Worm (Caenorhabditis elegans) whole organism, young adult: ENCODE results near the gene F25E5.8.

Experiments used
- F10E7.11 ChIP-seq: sonication (generic microtip); optimal IDR thresholded peaks from 2 replicates; lab custom pipeline; 2017; ENCODE audit warnings: mild to moderate bottlenecking, missing genetic modification characterization, moderate library complexity, missing compliant biosample characterization
- F49E8.2 ChIP-seq: sonication (generic microtip); optimal IDR thresholded peaks from 3 replicates; lab custom pipeline; 2017; ENCODE audit warnings: missing genetic modification characterization, mild to moderate bottlenecking, missing compliant biosample characterization, antibody characterized with exemption, moderate library complexity; ENCODE audit not compliant: insufficient read depth
- Y95B8A.8 ChIP-seq: fragments of 200-800 bp; sonication (Bioruptor generic); IDR thresholded peaks from 2 replicates; pipeline ENCODE4 v1.3.6; 2022; ENCODE audit warnings: missing genetic modification reagents, missing genetic modification characterization, missing compliant biosample characterization
- ama-1 ChIP-seq, 3 experiments: fragments of 150-350 bp in 1 of 3; sonication (generic microtip) in 2 of 3; optimal IDR thresholded peaks; 2 replicates each; lab custom pipeline; 2014 to 2018; ENCODE audit warnings: missing biosample characterization in 2 of 3, missing genetic modification characterization in 2 of 3, missing genetic modification reagents in 2 of 3
- attf-3 ChIP-seq: fragments of 200-800 bp; sonication (Bioruptor generic); conservative IDR thresholded peaks from 2 replicates; pipeline ENCODE4 v1.3.6; 2022; ENCODE audit warnings: missing genetic modification reagents, missing genetic modification characterization, missing compliant biosample characterization
- egl-44 ChIP-seq: fragments of 200-800 bp; sonication (Bioruptor generic); IDR thresholded peaks from 2 replicates; pipeline ENCODE4 v1.3.6; 2022; ENCODE audit warnings: missing genetic modification reagents, missing genetic modification characterization, missing compliant biosample characterization
- gei-17 ChIP-seq: fragments of 200-800 bp; sonication (Bioruptor generic); optimal IDR thresholded peaks from 2 replicates; lab custom pipeline; 2018; ENCODE audit warnings: mild to moderate bottlenecking, missing genetic modification characterization, missing compliant biosample characterization
- let-607 ChIP-seq, 2 experiments: fragments of 200-800 bp in 1 of 2; sonication (Bioruptor generic) in 1 of 2; sonication (generic microtip) in 1 of 2; optimal IDR thresholded peaks; 2 replicates each; lab custom pipeline; 2016 to 2018; ENCODE audit warnings: mild to moderate bottlenecking in 2 of 2, missing compliant biosample characterization in 2 of 2, missing genetic modification characterization in 2 of 2, moderate library complexity in 2 of 2, missing genotype in 1 of 2
- madf-10 ChIP-seq: sonication (generic microtip); optimal IDR thresholded peaks from 2 replicates; lab custom pipeline; 2016; ENCODE audit warnings: mild to moderate bottlenecking, missing genetic modification characterization, missing compliant biosample characterization
- madf-6 ChIP-seq: fragments of 200-800 bp; sonication (Bioruptor generic); IDR thresholded peaks from 2 replicates; pipeline ENCODE4 v1.3.6; 2022; ENCODE audit warnings: missing genetic modification reagents, missing genetic modification characterization, missing compliant biosample characterization
- sdz-38 ChIP-seq: sonication (generic microtip); optimal IDR thresholded peaks from 2 replicates; lab custom pipeline; 2016; ENCODE audit warnings: missing genotype, missing genetic modification characterization, missing compliant biosample characterization
- unc-62 ChIP-seq: fragments of 150-350 bp; optimal IDR thresholded peaks from 2 replicates; lab custom pipeline; 2014; ENCODE audit warnings: missing biosample characterization, missing genetic modification reagents, missing genetic modification characterization

DNA sequence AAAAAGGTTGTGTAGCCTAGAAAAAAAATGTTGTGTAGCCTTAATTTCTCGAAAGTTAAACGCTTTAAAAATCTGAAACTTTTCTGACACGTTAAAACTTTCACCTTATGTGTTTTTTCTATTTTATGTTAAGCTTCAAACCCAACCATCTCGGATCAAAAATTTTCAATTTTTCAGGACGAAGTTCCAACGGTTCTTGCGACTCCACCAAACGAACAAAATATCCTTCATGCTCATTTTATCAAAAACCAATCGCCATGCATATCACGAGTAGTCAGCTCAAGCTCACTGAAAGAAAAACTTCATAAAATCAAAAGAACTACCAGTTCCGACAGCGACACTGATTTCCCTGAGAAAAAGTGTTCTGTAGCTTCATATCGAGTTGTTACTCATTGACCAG, 779 bp downstream of the F25E5.8 start:
- no peak for TF ChIP-seq madf-6 (GFP tag; lab: Robert Waterston, UW)
- no peak for TF ChIP-seq ama-1 (optimal IDR thresholded peaks at IDR 0.05; lab: Kevin White, UChicago)
- no peak for TF ChIP-seq ama-1 (GFP tag; optimal IDR thresholded peaks at IDR 0.05; lab: Kevin White, UChicago)
- TF ChIP-seq gei-17 (GFP tag; lab: Kevin White, UChicago) = no peak
- no peak for TF ChIP-seq sdz-38 (tag; lab: Kevin White, UChicago)
- no peak for TF ChIP-seq unc-62 (GFP tag; lab: Kevin White, UChicago)
- TF ChIP-seq let-607 (tag; optimal IDR thresholded peaks at IDR 0.05; lab: Kevin White, UChicago) = no peak
- TF ChIP-seq Y95B8A.8 (GFP tag; lab: Robert Waterston, UW) = no peak
- TF ChIP-seq attf-3 = no peak
- no peak for TF ChIP-seq F49E8.2
- TF ChIP-seq F10E7.11 (tag; lab: Kevin White, UChicago) = no peak
- no peak for TF ChIP-seq madf-10 (tag; lab: Kevin White, UChicago)
- no peak for TF ChIP-seq egl-44
